Fruit fly (Drosophila melanogaster) whole organism, embryonic: ENCODE results near the gene CG18262.
A peak's percentile ranks its signal among the peaks of the same experiment; 100 is the strongest.

Source experiments
- Bgb ChIP-seq: fragments of 200-800 bp; sonication (Bioruptor generic); IDR thresholded peaks from 2 replicates; pipeline ENCODE4 v1.3.6; 2022; ENCODE audit warnings: missing biosample characterization, missing genetic modification characterization; ENCODE audit not compliant: partially characterized antibody
- CG10979 ChIP-seq: fragments of 200-800 bp; sonication (Bioruptor generic); optimal IDR thresholded peaks from 2 replicates; lab custom pipeline; 2018; ENCODE audit warnings: missing biosample characterization, mild to moderate bottlenecking, missing genetic modification characterization, moderate library complexity
- CG11504 ChIP-seq: fragments of 200-800 bp; sonication (Bioruptor generic); optimal IDR thresholded peaks from 3 replicates; lab custom pipeline; 2019; ENCODE audit warnings: missing biosample characterization, mild to moderate bottlenecking, missing genetic modification characterization, moderate library complexity
- CG13287 ChIP-seq: fragments of 200-800 bp; sonication (Bioruptor generic); IDR thresholded peaks from 2 replicates; pipeline ENCODE4 v1.3.6; 2022; ENCODE audit warnings: missing biosample characterization, missing genetic modification characterization; ENCODE audit not compliant: partially characterized antibody
- CG14710 ChIP-seq: fragments of 200-800 bp; sonication (Bioruptor generic); optimal IDR thresholded peaks from 3 replicates; lab custom pipeline; 2019; ENCODE audit warnings: missing biosample characterization, mild to moderate bottlenecking, missing genetic modification characterization, moderate library complexity
- CG15601 ChIP-seq: fragments of 200-800 bp; sonication (Bioruptor generic); optimal IDR thresholded peaks from 3 replicates; lab custom pipeline; 2019; ENCODE audit warnings: missing biosample characterization, mild to moderate bottlenecking, missing genetic modification characterization, moderate library complexity
- CG15696 ChIP-seq: fragments of 200-800 bp; sonication (Bioruptor generic); optimal IDR thresholded peaks from 2 replicates; lab custom pipeline; 2019; ENCODE audit warnings: missing biosample characterization, mild to moderate bottlenecking, missing genetic modification characterization, moderate library complexity
- CG17186 ChIP-seq: fragments of 200-800 bp; sonication (Bioruptor generic); optimal IDR thresholded peaks from 3 replicates; lab custom pipeline; 2017; ENCODE audit warnings: missing biosample characterization, missing genetic modification reagents, missing genetic modification characterization
- CG17829 ChIP-seq: fragments of 200-800 bp; optimal IDR thresholded peaks from 2 replicates; lab custom pipeline; 2019; ENCODE audit warnings: missing biosample characterization, mild to moderate bottlenecking, missing genetic modification characterization, moderate library complexity
- CG30020 ChIP-seq: fragments of 200-800 bp; optimal IDR thresholded peaks from 2 replicates; lab custom pipeline; 2019; ENCODE audit warnings: missing biosample characterization, mild to moderate bottlenecking, missing genetic modification characterization, moderate library complexity
- CG30403 ChIP-seq: fragments of 200-800 bp; sonication (Bioruptor generic); optimal IDR thresholded peaks from 3 replicates; lab custom pipeline; 2016; ENCODE audit warnings: missing biosample characterization, missing genetic modification characterization
- CG32532 ChIP-seq: fragments of 200-800 bp; sonication (Bioruptor generic); IDR thresholded peaks from 2 replicates; pipeline ENCODE4 v1.3.6; 2022; ENCODE audit warnings: missing biosample characterization, missing genetic modification characterization
- CG34224 ChIP-seq: fragments of 200-800 bp; sonication (Bioruptor generic); IDR thresholded peaks from 3 replicates; pipeline ENCODE4 v1.3.6; 2022; ENCODE audit warnings: missing biosample characterization, missing genetic modification characterization; ENCODE audit not compliant: partially characterized antibody
- CG3847 ChIP-seq: fragments of 200-800 bp; sonication (Bioruptor generic); IDR thresholded peaks from 2 replicates; pipeline ENCODE4 v1.3.6; 2022; ENCODE audit warnings: missing biosample characterization, missing genetic modification characterization
- CG4282 ChIP-seq: fragments of 200-800 bp; sonication (Bioruptor generic); optimal IDR thresholded peaks from 2 replicates; lab custom pipeline; 2016; ENCODE audit warnings: missing biosample characterization, missing genetic modification characterization
- CG4328 ChIP-seq: fragments of 200-800 bp; sonication (Bioruptor generic); optimal IDR thresholded peaks from 3 replicates; lab custom pipeline; 2017; ENCODE audit warnings: missing biosample characterization, missing genetic modification reagents, missing genetic modification characterization
- CG4854 ChIP-seq: fragments of 200-800 bp; sonication (Bioruptor generic); optimal IDR thresholded peaks from 2 replicates; lab custom pipeline; 2016; ENCODE audit warnings: missing biosample characterization, missing genetic modification characterization, inconsistent platforms
- CG7271 ChIP-seq: fragments of 200-800 bp; sonication (Bioruptor generic); optimal IDR thresholded peaks from 2 replicates; lab custom pipeline; 2018; ENCODE audit warnings: missing biosample characterization, mild to moderate bottlenecking, missing genetic modification characterization, moderate library complexity
- CG7928 ChIP-seq: fragments of 200-800 bp; sonication (Bioruptor generic); optimal IDR thresholded peaks from 2 replicates; lab custom pipeline; 2017; ENCODE audit warnings: missing biosample characterization, mild to moderate bottlenecking, missing genetic modification characterization
- CG7963 ChIP-seq: fragments of 200-800 bp; sonication (Bioruptor generic); IDR thresholded peaks from 3 replicates; pipeline ENCODE4 v1.3.6; 2022; ENCODE audit warnings: missing biosample characterization, missing genetic modification characterization; ENCODE audit not compliant: partially characterized antibody
- Dek ChIP-seq: fragments of 200-800 bp; sonication (Bioruptor generic); optimal IDR thresholded peaks from 3 replicates; lab custom pipeline; 2019; ENCODE audit warnings: missing biosample characterization, mild to moderate bottlenecking, missing genetic modification characterization, moderate library complexity
- Dll ChIP-seq: fragments of 200-800 bp; sonication (Bioruptor generic); IDR thresholded peaks from 4 replicates; pipeline ENCODE4 v1.3.6; 2022; ENCODE audit warnings: missing biosample characterization, missing genetic modification characterization; ENCODE audit not compliant: partially characterized antibody
- Doc3 ChIP-seq: fragments of 200-800 bp; sonication (Bioruptor generic); IDR thresholded peaks from 3 replicates; pipeline ENCODE4 v1.3.6; 2022; ENCODE audit warnings: missing biosample characterization, missing genetic modification characterization; ENCODE audit not compliant: partially characterized antibody
- Dref ChIP-seq: fragments of 200-800 bp; sonication (Bioruptor generic); IDR thresholded peaks from 2 replicates; pipeline ENCODE4 v1.3.6; 2022; ENCODE audit warnings: missing biosample characterization, missing genetic modification characterization
- E2f2 ChIP-seq: fragments of 200-800 bp; sonication (Bioruptor generic); IDR thresholded peaks from 2 replicates; pipeline ENCODE4 v1.3.6; 2022; ENCODE audit warnings: missing biosample characterization, missing genetic modification characterization
- Fer1 ChIP-seq: fragments of 200-800 bp; sonication (Bioruptor generic); optimal IDR thresholded peaks from 2 replicates; lab custom pipeline; 2017; ENCODE audit warnings: missing biosample characterization, mild to moderate bottlenecking, missing genetic modification characterization
- Fer2 ChIP-seq: fragments of 200-800 bp; sonication (Bioruptor generic); optimal IDR thresholded peaks from 2 replicates; lab custom pipeline; 2018; ENCODE audit warnings: missing biosample characterization, mild to moderate bottlenecking, missing genetic modification characterization, moderate library complexity
- HLH4C ChIP-seq: fragments of 200-800 bp; sonication (Bioruptor generic); IDR thresholded peaks from 3 replicates; pipeline ENCODE4 v1.3.6; 2022; ENCODE audit warnings: missing biosample characterization, missing genetic modification characterization; ENCODE audit not compliant: partially characterized antibody
- Hmr ChIP-seq: fragments of 200-800 bp; sonication (Bioruptor generic); optimal IDR thresholded peaks from 3 replicates; lab custom pipeline; 2017; ENCODE audit warnings: mild to moderate bottlenecking, missing biosample characterization, missing genetic modification reagents, missing genetic modification characterization
- Hr3 ChIP-seq: fragments of 200-800 bp; sonication (Bioruptor generic); optimal IDR thresholded peaks from 3 replicates; lab custom pipeline; 2016; ENCODE audit warnings: missing biosample characterization, missing genetic modification characterization
- MBD-R2 ChIP-seq: fragments of 200-800 bp; sonication (Bioruptor generic); IDR thresholded peaks from 2 replicates; pipeline ENCODE4 v1.3.6; 2022; ENCODE audit warnings: missing biosample characterization, missing genetic modification characterization
- NfI ChIP-seq: fragments of 200-800 bp; sonication (Bioruptor generic); optimal IDR thresholded peaks from 3 replicates; lab custom pipeline; 2018; ENCODE audit warnings: missing biosample characterization, mild to moderate bottlenecking, missing genetic modification characterization, moderate library complexity
- ab ChIP-seq: fragments of 200-800 bp; sonication (Bioruptor generic); optimal IDR thresholded peaks from 2 replicates; lab custom pipeline; 2016; ENCODE audit warnings: missing biosample characterization, missing genetic modification characterization
- amos ChIP-seq: fragments of 200-800 bp; sonication (Bioruptor generic); IDR thresholded peaks from 2 replicates; pipeline ENCODE4 v1.3.6; 2022; ENCODE audit warnings: missing biosample characterization, missing genetic modification characterization; ENCODE audit not compliant: partially characterized antibody
- az2 ChIP-seq: fragments of 200-800 bp; sonication (Bioruptor generic); optimal IDR thresholded peaks from 3 replicates; lab custom pipeline; 2016; ENCODE audit warnings: missing biosample characterization, missing genetic modification characterization
- insv ChIP-seq, 2 experiments: fragments of 200-800 bp; sonication (Bioruptor generic); optimal IDR thresholded peaks; 3 replicates each; lab custom pipeline; 2016 to 2018; ENCODE audit warnings: missing biosample characterization in 2 of 2, missing genetic modification characterization in 2 of 2
- lbe ChIP-seq: fragments of 200-800 bp; sonication (Bioruptor generic); optimal IDR thresholded peaks from 2 replicates; lab custom pipeline; 2016; ENCODE audit warnings: missing biosample characterization, mild to moderate bottlenecking, missing genetic modification characterization
- lilli ChIP-seq: fragments of 200-800 bp; sonication (Bioruptor generic); optimal IDR thresholded peaks from 3 replicates; lab custom pipeline; 2016; ENCODE audit warnings: missing biosample characterization, missing genetic modification characterization
- nom ChIP-seq: fragments of 200-800 bp; sonication (Bioruptor generic); optimal IDR thresholded peaks from 2 replicates; lab custom pipeline; 2017; ENCODE audit warnings: missing biosample characterization, missing genetic modification characterization, mild to moderate bottlenecking, moderate library complexity, missing genetic modification reagents
- phol ChIP-seq: fragments of 200-800 bp; sonication (Bioruptor generic); optimal IDR thresholded peaks from 3 replicates; lab custom pipeline; 2018; ENCODE audit warnings: missing biosample characterization, mild to moderate bottlenecking, missing genetic modification characterization, moderate library complexity
- run ChIP-seq: fragments of 200-800 bp; sonication (Bioruptor generic); optimal IDR thresholded peaks from 3 replicates; lab custom pipeline; 2018; ENCODE audit warnings: missing biosample characterization, mild to moderate bottlenecking, missing genetic modification characterization
- sens ChIP-seq: fragments of 200-800 bp; sonication (Bioruptor generic); peaks from one replicate; lab custom pipeline; 2016; ENCODE audit warnings: missing biosample characterization, missing genetic modification characterization
- sob ChIP-seq: fragments of 200-800 bp; sonication (Bioruptor generic); IDR thresholded peaks from 2 replicates; pipeline ENCODE4 v1.3.6; 2022; ENCODE audit warnings: missing biosample characterization, missing genetic modification characterization
- stwl ChIP-seq: fragments of 200-800 bp; sonication (Bioruptor generic); optimal IDR thresholded peaks from 3 replicates; lab custom pipeline; 2018; ENCODE audit warnings: missing biosample characterization, mild to moderate bottlenecking, missing genetic modification characterization, moderate library complexity
- sug ChIP-seq: fragments of 200-800 bp; optimal IDR thresholded peaks from 2 replicates; lab custom pipeline; 2019; ENCODE audit warnings: missing biosample characterization, mild to moderate bottlenecking, missing genetic modification characterization, moderate library complexity
- trem ChIP-seq: fragments of 200-800 bp; optimal IDR thresholded peaks from 3 replicates; lab custom pipeline; 2019; ENCODE audit warnings: missing biosample characterization, mild to moderate bottlenecking, missing genetic modification characterization, moderate library complexity
- tx ChIP-seq: fragments of 200-800 bp; sonication (Bioruptor generic); optimal IDR thresholded peaks from 2 replicates; lab custom pipeline; 2016; ENCODE audit warnings: missing biosample characterization, missing genetic modification characterization

The CG18262 gene

dm6 chrX:8145501-8146157 is 7.1 kb upstream of the CG18262 start, which contains the start of the genes alpha-PheRS and CG2129 (continued):
- TF ChIP-seq CG13287 (GFP tag; lab: Robert Waterston, UW) (peak; percentile 53; the same call in 1 of the 2 replicates), trem (peak; percentile 55), CG11504 (tag; lab: Kevin White, UChicago) (no peak), sob (GFP tag; lab: Robert Waterston, UW) (0 out of 2 replicates have a peak, but pooled peaks have one; percentile 24), CG7963 (GFP tag; lab: Robert Waterston, UW) (0 out of 3 replicates have a peak, but pooled peaks have one; percentile 9), CG30403 (GFP tag; lab: Kevin White, UChicago) (peak; percentile 36), Hmr (GFP tag; lab: Kevin White, UChicago) (no peak), CG34224 (GFP tag; lab: Robert Waterston, UW) (peak; percentile 32; the same call in 1 of the 3 replicates), CG10979 (tag; lab: Kevin White, UChicago) (peak; percentile 7), lilli (GFP tag; lab: Kevin White, UChicago) (peak; percentile 32), insv (GFP tag; optimal IDR thresholded peaks at IDR 0.05; lab: Kevin White, UChicago) (peak in 1 of 2 experiments; percentile 87), CG3847 (GFP tag; lab: Robert Waterston, UW) (0 out of 2 replicates have a peak, but pooled peaks have one; percentile 12), E2f2 (peak; percentile 24; the same call in 1 of the 2 replicates), MBD-R2 (peak; percentile 76; the same call in 1 of the 2 replicates), CG4854 (GFP tag; lab: Kevin White, UChicago) (no peak), CG30020 (tag; lab: Kevin White, UChicago) (peak; percentile 15), CG7271 (no peak), Dek (tag; lab: Kevin White, UChicago) (peak; percentile 3), CG14710 (tag; lab: Kevin White, UChicago) (peak; percentile 55), CG4328 (GFP tag; lab: Kevin White, UChicago) (peak; percentile 3), Doc3 (GFP tag; lab: Robert Waterston, UW) (no peak), amos (GFP tag; lab: Robert Waterston, UW) (peak; percentile 5; the same call in 1 of the 2 replicates), run (tag; lab: Kevin White, UChicago) (no peak), Dref (GFP tag; lab: Robert Waterston, UW) (peak; percentile 68), phol (peak; percentile 53), Fer2 (tag; lab: Kevin White, UChicago) (no peak), Dll (GFP tag; lab: Robert Waterston, UW) (peak; percentile 62; the same call in 2 of the 4 replicates), NfI (GFP tag; lab: Kevin White, UChicago) (peak; percentile 18), CG17829 (peak; percentile 29), CG17186 (GFP tag; lab: Kevin White, UChicago) (peak; percentile 38), tx (GFP tag; lab: Kevin White, UChicago) (no peak), CG15601 (tag; lab: Kevin White, UChicago) (peak; percentile 9), nom (GFP tag; lab: Kevin White, UChicago) (no peak), sug (tag; lab: Kevin White, UChicago) (peak; percentile 48), lbe (GFP tag; lab: Kevin White, UChicago) (peak; percentile 4), ab (no peak), CG32532 (peak; percentile 29; the same call in 1 of the 2 replicates), CG4282 (GFP tag; lab: Kevin White, UChicago) (no peak), az2 (GFP tag; lab: Kevin White, UChicago) (no peak), HLH4C (peak; percentile 53), CG15696 (tag; lab: Kevin White, UChicago) (peak; percentile 23), Hr3 (GFP tag; lab: Kevin White, UChicago) (peak; percentile 1), stwl (tag; lab: Kevin White, UChicago) (peak; percentile 25), CG7928 (no peak), Bgb (GFP tag; lab: Robert Waterston, UW) (0 out of 2 replicates have a peak, but pooled peaks have one; percentile 18), Fer1 (GFP tag; lab: Kevin White, UChicago) (peak; percentile 54), sens (GFP tag; lab: Kevin White, UChicago) (peak; percentile 77)
